Worm (Caenorhabditis elegans) whole organism, L4 larva: ENCODE data around the gene F44E5.2.

ENCODE experiments used
- nhr-237 ChIP-seq: sonication (generic microtip); optimal IDR thresholded peaks from 2 replicates; lab custom pipeline; 2017; ENCODE audit warnings: missing biosample characterization, missing genetic modification characterization
- nhr-25 ChIP-seq: sonication (generic microtip); optimal IDR thresholded peaks from 2 replicates; lab custom pipeline; 2017; ENCODE audit warnings: missing genetic modification characterization, mild to moderate bottlenecking, missing compliant biosample characterization, antibody characterized with exemption, moderate library complexity, borderline replicate concordance; ENCODE audit not compliant: insufficient read depth
- php-3 ChIP-seq: fragments of 200-800 bp; sonication (Bioruptor generic); IDR thresholded peaks from 2 replicates; pipeline ENCODE4 v1.3.6; 2022; ENCODE audit warnings: missing genetic modification reagents, missing genetic modification characterization, missing compliant biosample characterization
- pqm-1 ChIP-seq: sonication (generic microtip); optimal IDR thresholded peaks from 2 replicates; lab custom pipeline; 2017; ENCODE audit warnings: missing biosample characterization, missing genetic modification characterization
- snpc-4 ChIP-seq: fragments of 150-350 bp; optimal IDR thresholded peaks from 2 replicates; lab custom pipeline; 2014; ENCODE audit warnings: missing biosample characterization, missing genetic modification characterization
- zip-11 ChIP-seq: fragments of 200-800 bp; sonication (Bioruptor generic); IDR thresholded peaks from 2 replicates; pipeline ENCODE4 v1.3.6; 2022; ENCODE audit warnings: missing genetic modification characterization, missing compliant biosample characterization

DNA sequence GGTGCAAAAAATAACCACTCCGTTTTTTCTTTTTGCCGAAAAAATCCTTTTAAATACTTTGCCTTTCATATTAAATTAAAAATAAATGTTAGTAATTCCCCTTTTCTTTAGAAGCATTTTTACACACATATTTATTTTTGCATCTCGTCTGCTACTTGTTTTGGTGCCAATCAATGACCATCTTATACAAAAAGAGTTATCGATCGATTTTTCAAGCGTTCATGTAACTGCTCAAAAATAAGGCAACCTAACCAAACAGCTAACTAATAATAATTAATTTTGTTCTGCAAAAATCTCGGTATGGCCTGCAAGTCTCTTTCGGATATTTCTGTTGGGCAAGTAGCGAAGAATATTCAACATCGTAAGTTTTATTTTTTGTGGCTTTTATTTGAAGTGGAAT, at the start of gene F44E5.2:
- TF ChIP-seq php-3 (no peak), zip-11 (GFP tag; lab: Robert Waterston, UW) (no peak), pqm-1 (tag; lab: Kevin White, UChicago) (no peak), snpc-4 (tag; lab: Kevin White, UChicago) (no peak), nhr-237 (no peak), nhr-25 (tag; lab: Kevin White, UChicago) (no peak)
